Worm (Caenorhabditis elegans) whole organism, late embryonic: ENCODE measurements around the gene F22B5.4.

Experiments
- Y22D7AL.16 ChIP-seq: sonication (generic microtip); optimal IDR thresholded peaks from 2 replicates; lab custom pipeline; 2016; ENCODE audit warnings: missing genetic modification characterization, missing compliant biosample characterization
- ama-1 ChIP-seq: fragments of 150-350 bp; optimal IDR thresholded peaks from 2 replicates; lab custom pipeline; 2014
- ceh-19 ChIP-seq: fragments of 200-800 bp; sonication (Bioruptor generic); optimal IDR thresholded peaks from 2 replicates; lab custom pipeline; 2018; ENCODE audit warnings: mild to moderate bottlenecking, missing genetic modification characterization, missing compliant biosample characterization
- ceh-22 ChIP-seq: sonication (generic microtip); optimal IDR thresholded peaks from 2 replicates; lab custom pipeline; 2017; ENCODE audit warnings: missing biosample characterization, missing genetic modification characterization
- ceh-24 ChIP-seq: sonication (generic microtip); optimal IDR thresholded peaks from 2 replicates; lab custom pipeline; 2016; ENCODE audit warnings: mild to moderate bottlenecking, missing genetic modification characterization, missing compliant biosample characterization
- ceh-31 ChIP-seq: sonication (generic microtip); optimal IDR thresholded peaks from 2 replicates; lab custom pipeline; 2016; ENCODE audit warnings: missing genetic modification characterization, missing compliant biosample characterization
- ceh-48 ChIP-seq: sonication (generic microtip); optimal IDR thresholded peaks from 2 replicates; lab custom pipeline; 2016; ENCODE audit warnings: missing genetic modification characterization, inconsistent platforms, missing compliant biosample characterization
- ceh-6 ChIP-seq: fragments of 200-800 bp; sonication (Bioruptor generic); optimal IDR thresholded peaks from 2 replicates; lab custom pipeline; 2018; ENCODE audit warnings: mild to moderate bottlenecking, missing genetic modification characterization, missing compliant biosample characterization
- elt-4 ChIP-seq: sonication (generic microtip); optimal IDR thresholded peaks from 2 replicates; lab custom pipeline; 2016; ENCODE audit warnings: missing genetic modification characterization, missing compliant biosample characterization
- ets-4 ChIP-seq: sonication (generic microtip); optimal IDR thresholded peaks from 2 replicates; lab custom pipeline; 2016; ENCODE audit warnings: missing genetic modification characterization, missing compliant biosample characterization
- fkh-10 ChIP-seq: fragments of 150-350 bp; optimal IDR thresholded peaks from 2 replicates; lab custom pipeline; 2014; ENCODE audit warnings: missing biosample characterization, missing genetic modification reagents, missing genetic modification characterization
- gmeb-2 ChIP-seq: sonication (generic microtip); optimal IDR thresholded peaks from 2 replicates; lab custom pipeline; 2016; ENCODE audit warnings: missing genetic modification characterization, inconsistent platforms, missing compliant biosample characterization
- hlh-15 ChIP-seq: sonication (generic microtip); optimal IDR thresholded peaks from 2 replicates; lab custom pipeline; 2016; ENCODE audit warnings: missing genetic modification characterization, missing compliant biosample characterization
- lin-11 ChIP-seq: fragments of 200-800 bp; sonication (Bioruptor generic); optimal IDR thresholded peaks from 2 replicates; lab custom pipeline; 2018; ENCODE audit warnings: mild to moderate bottlenecking, missing genetic modification characterization, missing compliant biosample characterization
- madf-2 ChIP-seq: sonication (generic microtip); optimal IDR thresholded peaks from 2 replicates; lab custom pipeline; 2017; ENCODE audit warnings: missing genetic modification characterization, missing compliant biosample characterization
- mec-3 ChIP-seq: sonication (generic microtip); optimal IDR thresholded peaks from 2 replicates; lab custom pipeline; 2016; ENCODE audit warnings: borderline replicate concordance, missing genetic modification characterization, missing compliant biosample characterization
- nfya-1 ChIP-seq: sonication (generic microtip); optimal IDR thresholded peaks from 2 replicates; lab custom pipeline; 2017; ENCODE audit warnings: missing genetic modification characterization, mild to moderate bottlenecking, missing compliant biosample characterization, antibody characterized with exemption, moderate library complexity
- nhr-11 ChIP-seq: fragments of 150-350 bp; optimal IDR thresholded peaks from 2 replicates; lab custom pipeline; 2014; ENCODE audit warnings: missing biosample characterization, missing genetic modification characterization
- nhr-232 ChIP-seq: sonication (generic microtip); optimal IDR thresholded peaks from 2 replicates; lab custom pipeline; 2016; ENCODE audit warnings: missing genetic modification characterization, missing compliant biosample characterization
- npax-4 ChIP-seq: sonication (generic microtip); optimal IDR thresholded peaks from 2 replicates; lab custom pipeline; 2016; ENCODE audit warnings: missing genetic modification characterization, missing compliant biosample characterization
- pax-1 ChIP-seq: fragments of 150-350 bp; optimal IDR thresholded peaks from 2 replicates; lab custom pipeline; 2014; ENCODE audit warnings: missing biosample characterization, missing genetic modification characterization
- pha-4 ChIP-seq: fragments of 150-350 bp; optimal IDR thresholded peaks from 2 replicates; lab custom pipeline; 2018; ENCODE audit warnings: missing biosample characterization, missing genetic modification reagents, missing genetic modification characterization
- ref-2 ChIP-seq: sonication (generic microtip); optimal IDR thresholded peaks from 2 replicates; lab custom pipeline; 2016; ENCODE audit warnings: missing genetic modification characterization, missing compliant biosample characterization
- sdc-2 ChIP-seq: sonication (generic microtip); optimal IDR thresholded peaks from 2 replicates; lab custom pipeline; 2016; ENCODE audit warnings: missing genotype, missing genetic modification characterization, missing compliant biosample characterization
- sox-2 ChIP-seq: fragments of 200-800 bp; sonication (Bioruptor generic); IDR thresholded peaks from 2 replicates; pipeline ENCODE4 v1.3.6; 2022; ENCODE audit warnings: missing genetic modification reagents, missing genetic modification characterization, missing compliant biosample characterization
- sox-4 ChIP-seq: sonication (generic microtip); optimal IDR thresholded peaks from 2 replicates; lab custom pipeline; 2017; ENCODE audit warnings: mild to moderate bottlenecking, missing genetic modification characterization, inconsistent platforms, missing compliant biosample characterization
- syd-9 ChIP-seq: sonication (generic microtip); optimal IDR thresholded peaks from 2 replicates; lab custom pipeline; 2016; ENCODE audit warnings: mild to moderate bottlenecking, missing genetic modification characterization, moderate library complexity, missing compliant biosample characterization
- tbx-2 ChIP-seq: sonication (generic microtip); optimal IDR thresholded peaks from 2 replicates; lab custom pipeline; 2016; ENCODE audit warnings: missing genetic modification characterization, missing compliant biosample characterization
- tbx-7 ChIP-seq: sonication (generic microtip); optimal IDR thresholded peaks from 2 replicates; lab custom pipeline; 2016; ENCODE audit warnings: missing genotype, missing genetic modification characterization, missing compliant biosample characterization
- unc-55 ChIP-seq: sonication (generic microtip); optimal IDR thresholded peaks from 2 replicates; lab custom pipeline; 2017; ENCODE audit warnings: missing biosample characterization, missing genetic modification reagents, missing genetic modification characterization
- unc-86 ChIP-seq: sonication (generic microtip); optimal IDR thresholded peaks from 2 replicates; lab custom pipeline; 2016; ENCODE audit warnings: missing genetic modification characterization, missing compliant biosample characterization
- zip-5 ChIP-seq: sonication (generic microtip); optimal IDR thresholded peaks from 2 replicates; lab custom pipeline; 2016; ENCODE audit warnings: missing genetic modification characterization, missing compliant biosample characterization
- ztf-16 ChIP-seq: sonication (generic microtip); optimal IDR thresholded peaks from 2 replicates; lab custom pipeline; 2017; ENCODE audit warnings: missing genetic modification characterization, missing compliant biosample characterization

Gene F22B5.4

DNA sequence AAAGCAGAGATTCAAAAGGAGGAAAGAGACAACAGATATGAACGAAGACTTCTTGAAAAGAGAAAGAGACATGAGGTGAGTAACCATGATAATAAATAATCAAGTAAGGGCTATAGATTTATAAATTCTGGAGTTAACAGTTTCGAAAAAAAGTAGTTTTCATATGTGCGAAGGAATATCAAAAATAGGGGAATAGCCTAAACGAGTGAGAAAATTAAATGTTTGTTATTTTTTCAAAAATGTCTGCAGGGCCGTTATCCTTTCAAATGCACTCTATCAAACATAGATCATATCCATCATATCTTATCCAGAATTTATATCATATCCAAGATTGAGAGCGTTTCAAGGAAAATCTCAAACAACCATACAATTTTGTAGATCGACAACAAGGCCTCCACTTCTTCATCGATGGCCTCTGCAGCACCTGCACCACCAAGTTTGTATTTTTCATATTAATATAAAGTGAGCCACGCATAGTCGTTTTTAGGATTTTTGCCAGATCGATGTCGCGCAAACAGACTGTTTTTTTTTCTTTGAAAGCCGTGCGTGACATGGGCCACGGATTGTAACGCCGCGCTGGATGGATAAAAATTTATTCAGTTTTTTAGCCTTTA is 28.6 kb upstream of the F22B5.4 start:
- no peak for TF ChIP-seq Y22D7AL.16 (tag; lab: Kevin White, UChicago)

DNA sequence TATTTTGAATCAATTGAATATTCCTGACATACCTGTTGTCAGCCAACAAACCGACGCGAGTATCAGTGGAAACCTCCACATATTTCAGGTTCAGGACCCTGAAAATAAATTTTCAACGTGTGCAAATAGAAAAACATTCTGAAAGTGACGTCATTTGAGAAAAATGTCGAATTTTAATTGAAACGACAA is 20.9 kb upstream of the F22B5.4 start, which contains the start of gene F14E5.2:
TSS of gene F14E5.2 (minus strand) at position 101 of the 189 bp plus-strand sequence.
- TF ChIP-seq pha-4 (tag; lab: Kevin White, UChicago), result no peak
- TF ChIP-seq unc-55 (GFP tag; lab: Kevin White, UChicago), result no peak
- TF ChIP-seq unc-86 (tag; lab: Kevin White, UChicago), result no peak
- no peak for TF ChIP-seq nhr-11
- TF ChIP-seq sox-4 (tag; lab: Kevin White, UChicago), result no peak
- no peak for TF ChIP-seq fkh-10 (GFP tag; lab: Kevin White, UChicago)
- TF ChIP-seq ama-1 (lab: Kevin White, UChicago), result no peak
- TF ChIP-seq, all 69 proteins: peak for 0

DNA sequence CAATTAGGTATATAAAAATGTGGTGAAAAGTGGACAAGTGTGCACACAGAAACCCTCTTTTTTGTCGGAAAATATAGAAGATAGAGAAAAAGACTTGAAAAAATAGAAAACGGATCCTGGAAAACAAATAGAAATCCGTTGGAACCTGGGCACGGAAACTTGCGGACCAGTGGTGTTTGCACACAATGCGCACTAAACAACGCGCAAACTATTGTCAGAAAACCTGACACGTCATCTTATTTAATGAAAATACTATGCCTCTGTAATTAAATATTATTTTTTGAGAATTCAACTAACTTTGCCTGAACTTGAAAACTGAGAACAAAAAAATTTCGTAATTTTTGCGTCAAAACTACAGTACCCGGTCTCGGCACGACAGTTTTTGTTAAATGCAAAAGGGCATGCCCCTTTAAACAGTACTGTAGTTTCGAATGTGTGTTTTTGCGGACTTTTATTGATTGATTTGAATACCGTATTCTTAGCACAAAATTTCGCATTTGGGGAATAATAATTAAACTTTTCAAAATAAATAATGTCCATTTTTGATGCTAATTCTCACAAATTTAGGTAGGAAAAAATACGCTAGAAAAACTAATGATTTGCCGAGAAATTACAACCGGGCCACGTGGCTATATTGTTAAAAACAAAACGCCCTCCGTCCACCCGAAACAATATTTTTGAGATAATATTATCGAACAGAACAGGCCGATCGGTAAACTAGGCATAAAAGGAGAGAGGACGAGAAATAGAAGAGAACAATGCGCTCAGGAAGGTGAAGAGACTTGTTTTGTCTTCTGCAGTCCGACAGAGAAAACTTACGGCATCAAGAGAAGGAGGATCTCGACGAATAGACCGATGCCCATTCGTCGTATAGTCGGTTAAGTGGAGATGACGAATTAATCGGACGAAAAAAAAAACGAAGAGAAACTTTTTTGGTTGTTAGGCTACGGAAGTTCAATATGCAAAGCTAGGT is 20.3 kb upstream of the F22B5.4 start:
- TF ChIP-seq ama-1 (lab: Kevin White, UChicago) (no peak), hlh-15 (tag; lab: Kevin White, UChicago) (no peak), ceh-6 (GFP tag; lab: Kevin White, UChicago) (no peak), ceh-22 (tag; lab: Kevin White, UChicago) (no peak), npax-4 (no peak), zip-5 (no peak), lin-11 (no peak), gmeb-2 (tag; lab: Kevin White, UChicago) (no peak), ztf-16 (no peak), tbx-7 (tag; lab: Kevin White, UChicago) (no peak), nhr-11 (no peak), pax-1 (no peak), mec-3 (tag; lab: Kevin White, UChicago) (no peak), ceh-48 (tag; lab: Kevin White, UChicago) (no peak), ceh-19 (GFP tag; lab: Kevin White, UChicago) (no peak), ceh-31 (tag; lab: Kevin White, UChicago) (no peak), ref-2 (no peak)

DNA sequence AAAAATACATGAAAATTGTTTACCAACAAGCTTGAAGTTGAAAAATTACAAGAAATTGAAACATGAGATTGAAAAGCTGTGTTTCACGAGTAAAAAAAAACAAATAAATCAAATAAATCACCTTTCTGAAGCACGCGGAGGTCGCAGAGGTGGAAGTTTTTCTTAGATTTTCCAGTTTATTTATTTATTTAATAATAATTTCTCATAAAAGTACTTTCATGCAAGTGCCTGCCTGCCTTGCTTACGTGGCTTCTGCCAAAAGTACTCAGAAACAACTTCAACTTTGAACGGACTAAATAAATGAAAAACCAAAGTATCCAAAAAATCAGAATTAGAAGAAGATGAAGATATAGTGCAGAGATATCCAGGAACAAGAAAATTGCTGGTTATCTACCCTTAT is 17.6 kb upstream of the F22B5.4 start, which contains the start of gene acp-2:
TSS of gene acp-2 (minus strand) at position 101 of the 400 bp plus-strand sequence.
- no peak for TF ChIP-seq ceh-24 (tag; lab: Kevin White, UChicago)
- TF ChIP-seq syd-9 (tag; lab: Kevin White, UChicago), result no peak
- no peak for TF ChIP-seq ets-4 (tag; lab: Kevin White, UChicago)

DNA sequence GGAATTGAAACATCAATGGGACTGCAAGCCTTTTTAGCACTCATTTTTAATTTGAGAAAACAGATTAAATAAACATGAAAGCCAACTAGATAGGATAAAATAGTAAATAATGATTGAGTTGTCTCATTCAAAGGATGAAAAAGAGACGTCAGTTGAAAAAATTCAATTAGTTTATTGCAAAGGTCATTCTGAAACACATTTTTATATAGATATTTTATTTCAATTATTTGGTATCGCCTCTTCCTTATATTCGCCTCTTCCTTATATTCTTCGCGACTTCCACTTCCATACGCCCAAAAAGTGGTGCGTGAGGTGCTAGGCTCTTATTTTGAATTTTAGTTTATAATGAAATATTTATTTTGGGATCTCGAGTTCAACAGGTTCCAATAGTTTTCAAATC is 14.5 kb upstream of the F22B5.4 start, which contains the start of gene acp-4:
TSS of gene acp-4 (minus strand) at position 101 of the 400 bp plus-strand sequence.
- no peak for TF ChIP-seq ztf-16
- TF ChIP-seq sdc-2 (tag; lab: Kevin White, UChicago), result no peak
- no peak for TF ChIP-seq tbx-7 (tag; lab: Kevin White, UChicago)
- no peak for TF ChIP-seq nfya-1 (tag; lab: Kevin White, UChicago)
- no peak for TF ChIP-seq ceh-6 (GFP tag; lab: Kevin White, UChicago)
- TF ChIP-seq ceh-22 (tag; lab: Kevin White, UChicago), result no peak
- TF ChIP-seq ceh-19 (GFP tag; lab: Kevin White, UChicago), result no peak
- TF ChIP-seq sox-4 (tag; lab: Kevin White, UChicago), result no peak
- TF ChIP-seq madf-2 (tag; lab: Kevin White, UChicago), result no peak
- no peak for TF ChIP-seq sox-2
- no peak for TF ChIP-seq hlh-15 (tag; lab: Kevin White, UChicago)
- TF ChIP-seq nhr-232 (tag; lab: Kevin White, UChicago), result no peak
- no peak for TF ChIP-seq gmeb-2 (tag; lab: Kevin White, UChicago)
- no peak for TF ChIP-seq unc-86 (tag; lab: Kevin White, UChicago)
- TF ChIP-seq elt-4 (tag; lab: Kevin White, UChicago), result no peak
- TF ChIP-seq tbx-2 (tag; lab: Kevin White, UChicago), result no peak
